Fruit fly (Drosophila melanogaster) whole organism, wandering third instar larva: ENCODE data around the gene CG12017.

ENCODE experiments used
- CG32264 ChIP-seq: fragments of 200-800 bp; sonication (Bioruptor generic); optimal IDR thresholded peaks from 2 replicates; lab custom pipeline; 2016; ENCODE audit warnings: missing biosample characterization, missing genetic modification characterization
- CG9705 ChIP-seq: fragments of 200-800 bp; sonication (Bioruptor generic); optimal IDR thresholded peaks from 2 replicates; lab custom pipeline; 2018; ENCODE audit warnings: missing biosample characterization, mild to moderate bottlenecking, missing genetic modification characterization
- CrebA ChIP-seq: fragments of 200-800 bp; sonication (Bioruptor generic); optimal IDR thresholded peaks from 2 replicates; lab custom pipeline; 2016; ENCODE audit warnings: missing biosample characterization, mild to moderate bottlenecking, missing genetic modification characterization, borderline replicate concordance
- Dfd ChIP-seq: fragments of >200 bp; optimal IDR thresholded peaks from 2 replicates; lab custom pipeline; 2017; ENCODE audit warnings: missing biosample characterization, missing genetic modification characterization
- Dif ChIP-seq: fragments of 200-275, 200-300 bp; sonication (Bioruptor generic); optimal IDR thresholded peaks from 2 replicates; lab custom pipeline; 2018; ENCODE audit warnings: missing biosample characterization, missing genetic modification characterization; ENCODE audit not compliant: partially characterized antibody
- GATAd ChIP-seq: sonication (Bioruptor generic); optimal IDR thresholded peaks from 2 replicates; lab custom pipeline; 2016; ENCODE audit warnings: missing biosample characterization, missing genetic modification characterization
- HLH106 ChIP-seq: fragments of 200-800 bp; optimal IDR thresholded peaks from 3 replicates; lab custom pipeline; 2019; ENCODE audit warnings: missing biosample characterization, mild to moderate bottlenecking, missing genetic modification characterization, moderate library complexity
- Hnf4 ChIP-seq: fragments of 200-800 bp; sonication (Bioruptor generic); optimal IDR thresholded peaks from 2 replicates; lab custom pipeline; 2016; ENCODE audit warnings: missing biosample characterization, mild to moderate bottlenecking, missing genetic modification characterization
- Hr78 ChIP-seq: fragments of >200 bp; optimal IDR thresholded peaks from 2 replicates; lab custom pipeline; 2017; ENCODE audit warnings: missing biosample characterization, missing genetic modification characterization
- Hr83 ChIP-seq: fragments of 200-300 bp; sonication (Bioruptor generic); optimal IDR thresholded peaks from 2 replicates; lab custom pipeline; 2016; ENCODE audit warnings: missing biosample characterization, mild to moderate bottlenecking, missing genetic modification characterization, moderate library complexity; ENCODE audit not compliant: poor library complexity, severe bottlenecking
- Jra ChIP-seq: sonication (Bioruptor generic); optimal IDR thresholded peaks from 2 replicates; lab custom pipeline; 2016; ENCODE audit warnings: missing biosample characterization, missing genetic modification characterization
- N ChIP-seq: fragments of >200 bp; optimal IDR thresholded peaks from 2 replicates; lab custom pipeline; 2018; ENCODE audit warnings: missing biosample characterization, missing external identifiers, missing genetic modification characterization
- OdsH ChIP-seq: fragments of 200-800 bp; sonication (Bioruptor generic); optimal IDR thresholded peaks from 2 replicates; lab custom pipeline; 2016; ENCODE audit warnings: missing biosample characterization, mild to moderate bottlenecking, missing genetic modification characterization
- Rel ChIP-seq, 2 experiments: fragments of 200-800 bp; sonication (Bioruptor generic) in 1 of 2; optimal IDR thresholded peaks; 2 replicates in 1 of 2; 3 replicates in 1 of 2; lab custom pipeline; 2016 to 2019; ENCODE audit warnings: mild to moderate bottlenecking in 2 of 2, missing biosample characterization in 2 of 2, missing genetic modification characterization in 2 of 2, moderate library complexity in 1 of 2
- Sp1 ChIP-seq: fragments of 200-800 bp; sonication (Bioruptor generic); optimal IDR thresholded peaks from 3 replicates; lab custom pipeline; 2019; ENCODE audit warnings: missing biosample characterization, mild to moderate bottlenecking, missing genetic modification characterization, moderate library complexity
- Vsx2 ChIP-seq: fragments of 200-300, 225-300 bp; sonication (Bioruptor generic); optimal IDR thresholded peaks from 2 replicates; lab custom pipeline; 2018; ENCODE audit warnings: missing biosample characterization, missing genetic modification characterization; ENCODE audit not compliant: partially characterized antibody
- br ChIP-seq: fragments of 200-800 bp; sonication (Bioruptor generic); optimal IDR thresholded peaks from 2 replicates; lab custom pipeline; 2016; ENCODE audit warnings: missing biosample characterization, missing genetic modification characterization
- brk ChIP-seq: fragments of 200-800 bp; sonication (Bioruptor generic); optimal IDR thresholded peaks from 2 replicates; lab custom pipeline; 2016; ENCODE audit warnings: missing biosample characterization, mild to moderate bottlenecking, missing genetic modification characterization
- dl ChIP-seq, 2 experiments: fragments of 175-275, 200-275 bp in 1 of 2; fragments of 200-275 bp in 1 of 2; sonication (Bioruptor generic); optimal IDR thresholded peaks; lab custom pipeline; 2018; ENCODE audit warnings: mild to moderate bottlenecking in 2 of 2, missing biosample characterization in 2 of 2, missing genetic modification characterization in 2 of 2, moderate library complexity in 2 of 2; ENCODE audit not compliant: partially characterized antibody in 2 of 2, insufficient read depth in 1 of 2
- dmrt93B ChIP-seq: fragments of 200-800 bp; sonication (Bioruptor generic); optimal IDR thresholded peaks from 2 replicates; lab custom pipeline; 2018; ENCODE audit warnings: missing biosample characterization, mild to moderate bottlenecking, missing genetic modification characterization
- dsf ChIP-seq: sonication (Bioruptor generic); optimal IDR thresholded peaks from 2 replicates; lab custom pipeline; 2016; ENCODE audit warnings: missing biosample characterization, missing genetic modification characterization, borderline replicate concordance
- ey ChIP-seq: fragments of 200-800 bp; sonication (Bioruptor generic); optimal IDR thresholded peaks from 2 replicates; lab custom pipeline; 2016; ENCODE audit warnings: missing biosample characterization, missing genetic modification characterization
- foxo ChIP-seq, 2 experiments: fragments of 200-800 bp; sonication (Bioruptor generic); optimal IDR thresholded peaks; 2 replicates in 1 of 2; 3 replicates in 1 of 2; lab custom pipeline; 2016 to 2017; ENCODE audit warnings: missing biosample characterization in 2 of 2, missing genetic modification characterization in 2 of 2
- fru ChIP-seq: fragments of 200-800 bp; sonication (Bioruptor generic); optimal IDR thresholded peaks from 3 replicates; lab custom pipeline; 2016; ENCODE audit warnings: missing biosample characterization, mild to moderate bottlenecking, missing genetic modification characterization
- h ChIP-seq: fragments of 200-800 bp; sonication (Bioruptor generic); optimal IDR thresholded peaks from 3 replicates; lab custom pipeline; 2016; ENCODE audit warnings: missing biosample characterization, mild to moderate bottlenecking, missing genetic modification characterization
- pan ChIP-seq: fragments of >200 bp; optimal IDR thresholded peaks from 2 replicates; lab custom pipeline; 2017
- psq ChIP-seq: fragments of 200-800 bp; sonication (Bioruptor generic); optimal IDR thresholded peaks from 3 replicates; lab custom pipeline; 2017; ENCODE audit warnings: missing biosample characterization, mild to moderate bottlenecking, missing genetic modification characterization, moderate library complexity
- rgr ChIP-seq: fragments of 200-800 bp; sonication (Bioruptor generic); optimal IDR thresholded peaks from 3 replicates; lab custom pipeline; 2016; ENCODE audit warnings: missing biosample characterization, mild to moderate bottlenecking, missing genetic modification characterization
- sage ChIP-seq: fragments of 200-800 bp; sonication (Bioruptor generic); optimal IDR thresholded peaks from 2 replicates; lab custom pipeline; 2016; ENCODE audit warnings: missing biosample characterization, mild to moderate bottlenecking, missing genetic modification characterization
- sv ChIP-seq: fragments of 200-800 bp; sonication (Bioruptor generic); optimal IDR thresholded peaks from 3 replicates; lab custom pipeline; 2016; ENCODE audit warnings: missing biosample characterization, missing genetic modification characterization
- tai ChIP-seq: sonication (Bioruptor generic); optimal IDR thresholded peaks from 2 replicates; lab custom pipeline; 2016; ENCODE audit warnings: missing biosample characterization, missing genetic modification characterization
- usp ChIP-seq: fragments of >200 bp; optimal IDR thresholded peaks from 2 replicates; lab custom pipeline; 2017; ENCODE audit warnings: missing biosample characterization, missing genetic modification characterization
- woc ChIP-seq: sonication (Bioruptor generic); optimal IDR thresholded peaks from 2 replicates; lab custom pipeline; 2016; ENCODE audit warnings: missing biosample characterization, mild to moderate bottlenecking, missing genetic modification characterization

CG12017 gene

DNA sequence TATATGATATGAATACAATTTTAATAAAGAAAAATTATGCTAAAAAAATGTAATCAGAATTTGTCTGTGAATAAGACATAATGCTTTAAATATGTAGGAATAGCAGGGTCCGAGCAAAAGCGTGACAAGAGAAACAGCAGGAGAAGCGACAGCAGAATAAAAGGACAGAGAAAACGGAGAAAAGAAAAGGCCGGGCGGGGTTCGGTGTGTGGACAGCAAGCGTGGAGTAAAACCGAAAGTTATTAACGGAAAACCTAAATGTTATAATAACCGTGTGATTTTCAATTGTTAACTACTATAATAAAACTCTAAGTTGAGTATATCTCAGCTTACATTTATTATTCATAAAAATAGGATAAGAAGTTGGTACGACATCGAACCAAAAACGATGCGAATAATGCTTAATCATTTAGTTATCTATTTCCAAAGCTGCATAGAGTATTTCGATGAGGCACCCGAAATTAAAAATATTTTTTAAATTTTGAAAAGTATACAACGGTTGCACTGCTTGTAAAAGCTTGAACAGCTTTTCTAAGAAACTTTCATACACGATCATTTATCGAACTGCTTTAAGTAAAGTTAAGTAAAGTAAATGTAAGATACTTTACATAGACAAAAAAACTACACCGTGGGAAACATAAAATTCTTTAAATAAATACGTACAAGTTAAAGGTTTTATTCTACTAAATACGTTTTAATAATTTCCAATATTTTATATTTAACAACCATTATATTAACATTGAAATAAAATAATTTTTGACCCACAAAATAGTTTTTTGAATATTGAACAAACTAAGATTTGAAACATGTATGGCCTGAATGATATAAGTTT, 28.2 kb upstream of the CG12017 start:
- TF ChIP-seq dmrt93B (no peak), sv (GFP tag; lab: Kevin White, UChicago) (no peak), CrebA (peak; percentile 62), Vsx2 (GFP tag; lab: Kevin White, UChicago) (peak; percentile 24), woc (peak; percentile 26), usp (GFP tag; lab: Kevin White, UChicago) (no peak), br (GFP tag; lab: Kevin White, UChicago) (peak; percentile 35), N (no peak), Rel (GFP tag; optimal IDR thresholded peaks at IDR 0.05; lab: Kevin White, UChicago) (no peak), Rel (tag; optimal IDR thresholded peaks at IDR 0.05; lab: Kevin White, UChicago) (peak; percentile 29), rgr (GFP tag; lab: Kevin White, UChicago) (peak; percentile 1), Jra (GFP tag; lab: Kevin White, UChicago) (peak; percentile 41), CG32264 (no peak), fru (GFP tag; lab: Kevin White, UChicago) (peak; percentile 26), pan (no peak), foxo (GFP tag; optimal IDR thresholded peaks at IDR 0.05; lab: Kevin White, UChicago) (no peak), GATAd (GFP tag; lab: Kevin White, UChicago) (peak; percentile 16), Hnf4 (GFP tag; lab: Kevin White, UChicago) (peak; percentile 70), Hr83 (GFP tag; lab: Kevin White, UChicago) (peak; percentile 18), psq (peak; percentile 74), OdsH (GFP tag; lab: Kevin White, UChicago) (no peak), Dif (no peak), tai (GFP tag; lab: Kevin White, UChicago) (peak; percentile 29), ey (GFP tag; lab: Kevin White, UChicago) (no peak), dsf (GFP tag; lab: Kevin White, UChicago) (peak; percentile 40), CG9705 (GFP tag; lab: Kevin White, UChicago) (no peak), Dfd (no peak), h (GFP tag; lab: Kevin White, UChicago) (peak; percentile 27), brk (GFP tag; lab: Kevin White, UChicago) (peak; percentile 79)
- TF ChIP-seq, all 38 proteins: peak for 16

DNA sequence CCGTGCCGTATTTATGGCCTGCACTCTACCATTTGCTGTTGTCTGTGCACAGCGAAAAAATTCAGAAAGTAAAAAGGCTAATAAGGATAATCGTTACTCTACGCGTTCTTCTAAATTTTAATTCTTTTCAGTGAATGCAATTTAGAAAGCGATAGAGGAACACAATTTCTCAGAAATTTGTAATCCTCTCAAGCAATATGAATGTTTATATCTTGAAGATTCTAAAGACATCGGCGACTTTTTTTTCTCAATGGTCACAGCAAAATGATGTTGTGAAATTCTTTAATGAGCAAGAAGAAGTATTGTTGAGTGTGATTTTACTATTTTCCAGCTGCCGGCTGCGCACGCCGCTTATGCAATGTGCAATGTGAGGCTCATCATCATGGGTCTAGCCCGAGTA, 27.2 kb upstream of the CG12017 start:
- TF ChIP-seq fru (GFP tag; lab: Kevin White, UChicago) (no peak), Hr78 (GFP tag; lab: Kevin White, UChicago) (no peak), Jra (GFP tag; lab: Kevin White, UChicago) (no peak), tai (GFP tag; lab: Kevin White, UChicago) (no peak), Sp1 (GFP tag; lab: Kevin White, UChicago) (no peak), CG9705 (GFP tag; lab: Kevin White, UChicago) (no peak), dl (GFP tag; optimal IDR thresholded peaks at IDR 0.05; lab: Kevin White, UChicago; ENCODE audit: insufficient read depth in 1 of 2, partially characterized antibody in 2 of 2) (no peak), h (GFP tag; lab: Kevin White, UChicago) (no peak), N (no peak), psq (no peak), sage (GFP tag; lab: Kevin White, UChicago) (no peak), rgr (GFP tag; lab: Kevin White, UChicago) (no peak)

DNA sequence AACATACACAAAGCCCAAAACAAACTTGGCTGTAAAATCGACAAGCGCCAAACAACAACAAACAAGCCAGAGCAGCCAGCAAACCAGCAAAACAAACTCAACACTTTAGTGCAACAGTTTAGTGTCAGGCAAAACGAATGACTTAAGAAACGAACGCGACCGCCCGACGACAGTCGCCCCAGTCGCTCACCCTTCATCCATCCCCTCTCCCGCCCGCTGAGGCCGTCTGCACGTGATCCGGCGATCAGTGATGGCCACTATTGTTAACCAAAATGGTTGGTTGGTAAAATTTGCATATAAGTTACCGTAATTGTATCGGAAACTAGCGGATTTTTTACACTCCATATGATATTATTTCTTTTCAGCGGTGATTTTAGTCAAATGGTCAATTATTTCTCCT, 26.4 kb upstream of the CG12017 start:
- TF ChIP-seq Rel (GFP tag; optimal IDR thresholded peaks at IDR 0.05; lab: Kevin White, UChicago) (no peak), Rel (tag; optimal IDR thresholded peaks at IDR 0.05; lab: Kevin White, UChicago) (no peak), dl (GFP tag; optimal IDR thresholded peaks at IDR 0.05; lab: Kevin White, UChicago; ENCODE audit: insufficient read depth in 1 of 2, partially characterized antibody in 2 of 2) (peak in 1 of 2 experiments; percentile 25), Dif (peak; percentile 55), HLH106 (tag; lab: Kevin White, UChicago) (no peak), Vsx2 (GFP tag; lab: Kevin White, UChicago) (peak; percentile 59), woc (peak; percentile 62)
